Worm (Caenorhabditis elegans) whole organism, L2 larva: Measurements from ENCODE around the gene cest-31.

Experiments
- aly-2 ChIP-seq: fragments of 150-350 bp; optimal IDR thresholded peaks from 2 replicates; lab custom pipeline; 2014; ENCODE audit warnings: missing biosample characterization, missing genetic modification characterization
- ama-1 ChIP-seq: fragments of 150-350 bp; optimal IDR thresholded peaks from 2 replicates; lab custom pipeline; 2018; ENCODE audit warnings: inconsistent platforms
- ceh-16 ChIP-seq: fragments of 150-350 bp; optimal IDR thresholded peaks from 2 replicates; lab custom pipeline; 2014; ENCODE audit warnings: missing biosample characterization, missing genetic modification characterization
- ceh-82 ChIP-seq: fragments of 150-350 bp; optimal IDR thresholded peaks from 2 replicates; lab custom pipeline; 2014; ENCODE audit warnings: missing biosample characterization, missing genetic modification characterization
- nhr-23 ChIP-seq: fragments of 150-350 bp; optimal IDR thresholded peaks from 2 replicates; lab custom pipeline; 2014; ENCODE audit warnings: missing biosample characterization, missing genetic modification reagents, missing genetic modification characterization
- nhr-25 ChIP-seq: fragments of 150-350 bp; sonication (generic microtip); optimal IDR thresholded peaks from 3 replicates; lab custom pipeline; 2014; ENCODE audit warnings: missing biosample characterization, missing genetic modification characterization
- skn-1 ChIP-seq: sonication (generic microtip); optimal IDR thresholded peaks from 2 replicates; lab custom pipeline; 2017; ENCODE audit warnings: missing biosample characterization, missing genetic modification characterization
- unc-55 ChIP-seq: fragments of 150-350 bp; sonication (generic microtip); optimal IDR thresholded peaks from 3 replicates; lab custom pipeline; 2014; ENCODE audit warnings: missing biosample characterization, missing genetic modification reagents, missing genetic modification characterization

- TF ChIP-seq nhr-23 (tag; lab: Kevin White, UChicago): no peak
- no peak for TF ChIP-seq nhr-25 (tag; lab: Kevin White, UChicago)
- no peak for TF ChIP-seq ama-1 (lab: Kevin White, UChicago)
- TF ChIP-seq ceh-82 (tag; lab: Kevin White, UChicago): no peak
- no peak for TF ChIP-seq ceh-16 (tag; lab: Kevin White, UChicago)
- TF ChIP-seq unc-55 (GFP tag; lab: Kevin White, UChicago): no peak
- no peak for TF ChIP-seq aly-2 (tag; lab: Kevin White, UChicago)
- TF ChIP-seq skn-1 (tag; lab: Kevin White, UChicago): peak; percentile 13
Observed at ce11 chrV:6657532-6658259, 16.4 kb upstream of the cest-31 start.
